Fruit fly (Drosophila melanogaster) S2 (cell line): ENCODE results near the gene Nsun5.

Experiments used
- CG8478 ChIP-seq: fragments of >200 bp; optimal IDR thresholded peaks from 2 replicates; lab custom pipeline; 2018
- CTCF ChIP-seq, 2 experiments: fragments of >200 bp; optimal IDR thresholded peaks; 2 replicates each; lab custom pipeline; 2018

DNA sequence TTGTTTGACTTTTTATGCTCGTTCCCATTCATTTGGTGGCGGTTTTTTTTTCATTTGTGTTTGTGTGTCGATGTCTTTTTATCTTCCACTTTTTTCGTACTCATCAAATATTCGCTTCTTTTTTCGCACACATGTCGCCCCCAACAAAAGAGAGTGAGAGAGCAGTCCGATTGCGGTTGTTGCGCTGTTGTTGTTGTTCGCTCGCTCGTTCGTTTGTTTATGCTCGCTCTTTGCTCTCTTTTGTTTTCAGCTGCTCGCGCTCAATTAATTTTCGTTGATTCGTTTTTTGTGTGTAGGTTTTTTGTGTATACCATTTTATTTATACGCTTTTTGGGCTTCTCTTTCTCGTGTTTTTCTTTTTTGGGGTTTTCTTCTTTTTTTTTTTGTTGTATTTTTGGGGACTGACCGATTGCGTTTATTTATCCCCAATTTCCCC lies 3.5 kb upstream of the Nsun5 start:
- TF ChIP-seq CG8478 (lab: Kevin White, UChicago) (no peak), CTCF (optimal IDR thresholded peaks at IDR 0.05; lab: Kevin White, UChicago) (no peak)
